Fruit fly (Drosophila melanogaster): ENCODE results near the gene Tep3.

- TF ChIP-seq CG8119 (GFP tag; IDR thresholded peaks at IDR 0.05) (no peak), OdsH (GFP tag; optimal IDR thresholded peaks at IDR 0.05) (no peak), Sox15 (GFP tag; optimal IDR thresholded peaks at IDR 0.05) (no peak), fd85E (GFP tag; optimal IDR thresholded peaks at IDR 0.05) (no peak), Hr39 (GFP tag; optimal IDR thresholded peaks at IDR 0.05) (no peak), Sox102F (GFP tag; optimal IDR thresholded peaks at IDR 0.05) (no peak), salr (GFP tag; optimal IDR thresholded peaks at IDR 0.05) (no peak)
Measured at dm6 chr2L:7710580-7710979, 8.0 kb downstream of the Tep3 start, which contains the start of gene Ntl.

Measured in whole organism, prepupa.